Worm (Caenorhabditis elegans) whole organism, L1 larva: ENCODE results near the gene sec-6.

Experiments
- Y116A8C.19 ChIP-seq: sonication (generic microtip); optimal IDR thresholded peaks from 2 replicates; lab custom pipeline; 2016; ENCODE audit warnings: missing compliant biosample characterization, missing genetic modification characterization, borderline replicate concordance
- aly-2 ChIP-seq: fragments of 150-350 bp; optimal IDR thresholded peaks from 2 replicates; lab custom pipeline; 2014; ENCODE audit warnings: missing biosample characterization, missing genetic modification characterization
- blmp-1 ChIP-seq: fragments of 150-350 bp; optimal IDR thresholded peaks from 2 replicates; lab custom pipeline; 2014; ENCODE audit warnings: missing biosample characterization, missing genetic modification characterization
- ceh-82 ChIP-seq, 3 experiments: fragments of 150-350 bp in 1 of 3; sonication (generic microtip) in 2 of 3; optimal IDR thresholded peaks; 2 replicates each; lab custom pipeline; 2014 to 2017; ENCODE audit warnings: missing biosample characterization in 3 of 3, missing genetic modification characterization in 3 of 3
- ceh-90 ChIP-seq: sonication (generic microtip); optimal IDR thresholded peaks from 2 replicates; lab custom pipeline; 2016; ENCODE audit warnings: missing genetic modification characterization, missing compliant biosample characterization
- dpl-1 ChIP-seq, 3 experiments: fragments of 150-350 bp in 2 of 3; sonication (generic microtip) in 1 of 3; optimal IDR thresholded peaks; 2 replicates each; lab custom pipeline; 2014 to 2017; ENCODE audit warnings: missing biosample characterization in 3 of 3, missing genetic modification characterization in 3 of 3, missing genetic modification reagents in 3 of 3
- efl-1 ChIP-seq, 4 experiments: fragments of 150-350 bp; optimal IDR thresholded peaks in 3 of 4; peaks in 1 of 4; 1 replicate in 1 of 4; 2 replicates in 3 of 4; lab custom pipeline; 2014; ENCODE audit warnings: missing biosample characterization in 2 of 4, missing genetic modification characterization in 2 of 4, missing genetic modification reagents in 2 of 4
- egl-27 ChIP-seq, 2 experiments: fragments of 150-350 bp in 1 of 2; sonication (generic microtip); optimal IDR thresholded peaks; 3 replicates each; lab custom pipeline; 2017 to 2018; ENCODE audit warnings: missing biosample characterization in 2 of 2, missing genetic modification characterization in 2 of 2, missing genetic modification reagents in 2 of 2
- elt-2 ChIP-seq: sonication (generic microtip); optimal IDR thresholded peaks from 2 replicates; lab custom pipeline; 2016; ENCODE audit warnings: missing genetic modification characterization, mild to moderate bottlenecking, inconsistent platforms, missing compliant biosample characterization, missing genetic modification reagents
- ets-5 ChIP-seq: fragments of 200-800 bp; sonication (Bioruptor generic); IDR thresholded peaks from 2 replicates; pipeline ENCODE4 v1.3.6; 2022; ENCODE audit warnings: missing genetic modification characterization, missing compliant biosample characterization
- fos-1 ChIP-seq: fragments of 150-350 bp; optimal IDR thresholded peaks from 2 replicates; lab custom pipeline; 2014; ENCODE audit warnings: missing biosample characterization, missing genetic modification characterization
- grh-1 ChIP-seq: fragments of 200-800 bp; sonication (Bioruptor generic); IDR thresholded peaks from 2 replicates; pipeline ENCODE4 v1.3.6; 2022; ENCODE audit warnings: missing genetic modification reagents, missing genetic modification characterization, missing compliant biosample characterization
- hlh-17 ChIP-seq: fragments of 200-800 bp; sonication (Bioruptor generic); optimal IDR thresholded peaks from 2 replicates; lab custom pipeline; 2018; ENCODE audit warnings: missing genetic modification characterization, mild to moderate bottlenecking, missing compliant biosample characterization, moderate library complexity, borderline replicate concordance
- hlh-4 ChIP-seq: sonication (generic microtip); optimal IDR thresholded peaks from 2 replicates; lab custom pipeline; 2016; ENCODE audit warnings: mild to moderate bottlenecking, missing genetic modification characterization, missing compliant biosample characterization
- irx-1 ChIP-seq: sonication (generic microtip); optimal IDR thresholded peaks from 2 replicates; lab custom pipeline; 2016; ENCODE audit warnings: missing genetic modification characterization, missing compliant biosample characterization
- lin-13 ChIP-seq: fragments of 150-350 bp; optimal IDR thresholded peaks from 2 replicates; lab custom pipeline; 2014; ENCODE audit warnings: missing biosample characterization, missing genetic modification reagents, missing genetic modification characterization
- lin-15B ChIP-seq: fragments of 150-350 bp; sonication (generic microtip); optimal IDR thresholded peaks from 3 replicates; lab custom pipeline; 2014; ENCODE audit warnings: missing biosample characterization, missing genetic modification characterization
- lin-39 ChIP-seq: fragments of 150-350 bp; optimal IDR thresholded peaks from 2 replicates; lab custom pipeline; 2014; ENCODE audit warnings: missing biosample characterization, missing genetic modification reagents, missing genetic modification characterization
- lir-3 ChIP-seq: sonication (generic microtip); optimal IDR thresholded peaks from 2 replicates; lab custom pipeline; 2016; ENCODE audit warnings: mild to moderate bottlenecking, missing genetic modification characterization, moderate library complexity, missing compliant biosample characterization; ENCODE audit not compliant: poor library complexity
- lsy-2 ChIP-seq, 2 experiments: fragments of 150-350 bp; optimal IDR thresholded peaks; 2 replicates each; lab custom pipeline; 2014; ENCODE audit warnings: missing biosample characterization in 2 of 2, missing genetic modification characterization in 2 of 2
- mab-9 ChIP-seq: fragments of 200-800 bp; sonication (Bioruptor generic); IDR thresholded peaks from 2 replicates; pipeline ENCODE4 v1.3.6; 2022; ENCODE audit warnings: missing genetic modification reagents, missing genetic modification characterization, missing compliant biosample characterization
- mdl-1 ChIP-seq, 2 experiments: fragments of 150-350 bp; optimal IDR thresholded peaks; 2 replicates each; lab custom pipeline; 2014 to 2017; ENCODE audit warnings: missing biosample characterization in 2 of 2, missing genetic modification characterization in 2 of 2, inconsistent platforms in 1 of 2
- mef-2 ChIP-seq: fragments of 150-350 bp; optimal IDR thresholded peaks from 2 replicates; lab custom pipeline; 2014; ENCODE audit warnings: missing biosample characterization, missing genetic modification characterization
- mep-1 ChIP-seq: fragments of 150-350 bp; optimal IDR thresholded peaks from 2 replicates; lab custom pipeline; 2014; ENCODE audit warnings: missing biosample characterization, missing genetic modification characterization
- nhr-11 ChIP-seq: fragments of 150-350 bp; optimal IDR thresholded peaks from 2 replicates; lab custom pipeline; 2014; ENCODE audit warnings: missing biosample characterization, missing genetic modification characterization
- nhr-20 ChIP-seq: sonication (generic microtip); optimal IDR thresholded peaks from 2 replicates; lab custom pipeline; 2016; ENCODE audit warnings: mild to moderate bottlenecking, missing genetic modification characterization, missing compliant biosample characterization
- nhr-47 ChIP-seq: sonication (generic microtip); optimal IDR thresholded peaks from 2 replicates; lab custom pipeline; 2016; ENCODE audit warnings: mild to moderate bottlenecking, missing genetic modification characterization, moderate library complexity, missing compliant biosample characterization
- nhr-71 ChIP-seq: sonication (generic microtip); optimal IDR thresholded peaks from 2 replicates; lab custom pipeline; 2016; ENCODE audit warnings: mild to moderate bottlenecking, missing genetic modification characterization, moderate library complexity, missing compliant biosample characterization
- nhr-76 ChIP-seq: sonication (generic microtip); optimal IDR thresholded peaks from 2 replicates; lab custom pipeline; 2017; ENCODE audit warnings: missing biosample characterization, missing genetic modification characterization
- nhr-77 ChIP-seq: fragments of 150-350 bp; optimal IDR thresholded peaks from 2 replicates; lab custom pipeline; 2014; ENCODE audit warnings: missing biosample characterization, missing genetic modification characterization
- nhr-90 ChIP-seq: sonication (generic microtip); optimal IDR thresholded peaks from 2 replicates; lab custom pipeline; 2016; ENCODE audit warnings: mild to moderate bottlenecking, missing genetic modification characterization, missing compliant biosample characterization; ENCODE audit not compliant: poor library complexity
- pax-3 ChIP-seq: fragments of 200-800 bp; sonication (Bioruptor generic); optimal IDR thresholded peaks from 2 replicates; lab custom pipeline; 2018; ENCODE audit warnings: mild to moderate bottlenecking, missing genetic modification characterization, moderate library complexity, missing compliant biosample characterization
- snpc-4 ChIP-seq: fragments of 150-350 bp; optimal IDR thresholded peaks from 2 replicates; lab custom pipeline; 2014; ENCODE audit warnings: missing biosample characterization, missing genetic modification characterization
- sptf-1 ChIP-seq: fragments of 150-350 bp; optimal IDR thresholded peaks from 2 replicates; lab custom pipeline; 2014; ENCODE audit warnings: missing biosample characterization, missing genetic modification characterization
- tlp-1 ChIP-seq: fragments of 150-350 bp; optimal IDR thresholded peaks from 2 replicates; lab custom pipeline; 2014; ENCODE audit warnings: missing biosample characterization, missing genetic modification characterization
- unc-130 ChIP-seq: fragments of 150-350 bp; optimal IDR thresholded peaks from 2 replicates; lab custom pipeline; 2017; ENCODE audit warnings: missing biosample characterization, missing genetic modification characterization, inconsistent platforms
- unc-30 ChIP-seq: sonication (generic microtip); optimal IDR thresholded peaks from 2 replicates; lab custom pipeline; 2017; ENCODE audit warnings: missing biosample characterization, missing genetic modification characterization
- unc-86 ChIP-seq: sonication (generic microtip); optimal IDR thresholded peaks from 2 replicates; lab custom pipeline; 2016; ENCODE audit warnings: missing genetic modification characterization, missing compliant biosample characterization
- unc-98 ChIP-seq: fragments of 200-800 bp; sonication (Bioruptor generic); IDR thresholded peaks from 2 replicates; pipeline ENCODE4 v1.3.6; 2022; ENCODE audit warnings: missing genetic modification characterization, missing compliant biosample characterization
- vab-15 ChIP-seq: sonication (generic microtip); optimal IDR thresholded peaks from 2 replicates; lab custom pipeline; 2017; ENCODE audit warnings: missing genotype, mild to moderate bottlenecking, missing genetic modification characterization, missing compliant biosample characterization
- zip-4 ChIP-seq: fragments of 200-800 bp; sonication (Bioruptor generic); optimal IDR thresholded peaks from 2 replicates; lab custom pipeline; 2018; ENCODE audit warnings: mild to moderate bottlenecking, missing genetic modification characterization, moderate library complexity, missing compliant biosample characterization
- ztf-11 ChIP-seq, 2 experiments: sonication (generic microtip); optimal IDR thresholded peaks; 2 replicates each; lab custom pipeline; 2016 to 2017; ENCODE audit warnings: missing genetic modification characterization in 2 of 2, missing biosample characterization in 1 of 2, missing compliant biosample characterization in 1 of 2

The sec-6 gene

ce11 chrII:5326024-5326627 is 33.2 kb upstream of the sec-6 start (continued):
- TF ChIP-seq nhr-77: peak; percentile 64
- no peak for TF ChIP-seq ceh-90 (tag; lab: Kevin White, UChicago)
- no peak for TF ChIP-seq nhr-11 (tag; lab: Kevin White, UChicago)
- no peak for TF ChIP-seq mab-9 (GFP tag; lab: Robert Waterston, UW)
- TF ChIP-seq mef-2 (tag; lab: Kevin White, UChicago): no peak
- peak; percentile 17 for TF ChIP-seq lin-13
- TF ChIP-seq blmp-1 (tag; lab: Kevin White, UChicago): peak; percentile 29
- peak; percentile 38 for TF ChIP-seq zip-4 (GFP tag; lab: Kevin White, UChicago)
- TF ChIP-seq hlh-17: no peak
- TF ChIP-seq snpc-4 (tag; lab: Kevin White, UChicago): no peak
- no peak for TF ChIP-seq unc-130 (tag; lab: Kevin White, UChicago)
- peak; percentile 40 for TF ChIP-seq unc-86 (tag; lab: Kevin White, UChicago)
- TF ChIP-seq tlp-1 (tag; lab: Kevin White, UChicago): no peak
- peak; percentile 48 for TF ChIP-seq irx-1
- no peak for TF ChIP-seq elt-2
- no peak for TF ChIP-seq unc-30 (tag; lab: Kevin White, UChicago)
- no peak for TF ChIP-seq pax-3 (tag; lab: Kevin White, UChicago)
- no peak for TF ChIP-seq vab-15 (tag; lab: Kevin White, UChicago)
- no peak for TF ChIP-seq aly-2
- TF ChIP-seq nhr-90 (tag; lab: Kevin White, UChicago): no peak
- peak; percentile 65 for TF ChIP-seq nhr-47 (tag; lab: Kevin White, UChicago)
- peak; percentile 31 to 78 for TF ChIP-seq lsy-2 (tag; optimal IDR thresholded peaks at IDR 0.05; lab: Kevin White, UChicago)
- peak; percentile 49 for TF ChIP-seq nhr-20
- TF ChIP-seq nhr-71 (tag; lab: Kevin White, UChicago): peak; percentile 85
- TF ChIP-seq mdl-1 (tag; optimal IDR thresholded peaks at IDR 0.05; lab: Kevin White, UChicago): peak in 1 of 2 experiments; percentile 67
- no peak for TF ChIP-seq Y116A8C.19 (tag; lab: Kevin White, UChicago)
- TF ChIP-seq ceh-82 (tag; optimal IDR thresholded peaks at IDR 0.05; lab: Kevin White, UChicago): peak in 2 of 3 experiments; percentile 34 to 57
- no peak for TF ChIP-seq unc-98 (GFP tag; lab: Robert Waterston, UW)
- no peak for TF ChIP-seq lin-15B (tag; lab: Kevin White, UChicago)
- TF ChIP-seq sptf-1: no peak
- no peak for TF ChIP-seq ets-5
- peak; percentile 81 for TF ChIP-seq fos-1
- no peak for TF ChIP-seq lir-3 (tag; lab: Kevin White, UChicago)
- TF ChIP-seq nhr-76 (tag; lab: Kevin White, UChicago): no peak
- no peak for TF ChIP-seq ztf-11 (tag; optimal IDR thresholded peaks at IDR 0.05; lab: Kevin White, UChicago)
- peak; percentile 18 to 28 (median 20) for TF ChIP-seq dpl-1 (GFP tag; optimal IDR thresholded peaks at IDR 0.05; lab: Kevin White, UChicago)
- peak; percentile 69 to 81 for TF ChIP-seq efl-1 (optimal IDR thresholded peaks at IDR 0.05; lab: Kevin White, UChicago)
- peak; percentile 27 to 93 for TF ChIP-seq efl-1 (GFP tag; optimal IDR thresholded peaks at IDR 0.05 in 1 of 2; lab: Kevin White, UChicago)
- no peak for TF ChIP-seq hlh-4 (tag; lab: Kevin White, UChicago)
- peak; percentile 17 to 49 for TF ChIP-seq egl-27 (tag; optimal IDR thresholded peaks at IDR 0.05; lab: Kevin White, UChicago)
- TF ChIP-seq lin-39 (tag; lab: Kevin White, UChicago): no peak
- no peak for TF ChIP-seq grh-1 (GFP tag; lab: Robert Waterston, UW)
- TF ChIP-seq mep-1 (tag; lab: Kevin White, UChicago): peak; percentile 62
